Fruit fly (Drosophila melanogaster): ENCODE measurements around the gene bap.
A peak's percentile ranks its signal among the peaks of the same experiment; 100 is the strongest.

Gene bap

DNA sequence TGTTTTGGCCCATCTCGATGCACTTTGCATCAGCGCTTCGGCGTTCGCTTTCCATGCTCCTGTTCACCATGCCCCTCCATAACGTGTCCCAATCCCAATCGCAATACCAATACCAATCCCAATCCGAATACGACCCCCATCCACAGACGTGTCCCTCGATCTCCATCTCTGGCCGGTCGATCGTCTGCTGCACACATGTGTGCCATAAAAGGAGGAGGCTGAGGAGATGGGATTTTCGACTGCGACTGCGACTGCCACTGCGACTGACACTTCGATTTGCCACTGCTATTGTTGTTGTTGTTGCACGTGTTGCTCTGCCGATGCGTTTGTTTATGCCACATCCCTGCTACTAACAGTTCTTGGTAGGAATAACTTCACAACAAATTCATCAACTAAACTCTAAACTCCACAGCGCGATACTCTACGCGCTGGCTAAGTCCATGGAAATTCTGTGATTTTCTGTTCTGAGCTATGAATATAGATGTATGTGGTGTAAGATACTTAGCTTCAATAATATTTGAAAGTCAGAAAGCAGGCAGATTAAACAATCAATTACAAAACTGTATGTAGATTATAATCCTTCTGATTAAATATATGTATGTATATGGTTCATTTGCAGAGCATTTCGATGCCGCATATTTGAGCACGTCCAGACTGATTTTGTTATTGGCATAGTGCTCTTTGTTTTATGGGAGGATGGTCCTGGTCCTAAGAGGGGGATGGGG lies 4.5 kb downstream of the bap start:
- TF ChIP-seq CG2889 (GFP tag; IDR thresholded peaks at IDR 0.05) (no peak), CG3163 (GFP tag; optimal IDR thresholded peaks at IDR 0.05) (no peak), Scr (GFP tag; IDR thresholded peaks at IDR 0.05; ENCODE audit: partially characterized antibody) (no peak), CG16813 (GFP tag; IDR thresholded peaks at IDR 0.05; ENCODE audit: partially characterized antibody) (no peak), yki (optimal IDR thresholded peaks at IDR 0.05) (no peak), bsh (GFP tag; optimal IDR thresholded peaks at IDR 0.05) (peak in 1 of 2 experiments; percentile 8), ap (GFP tag; IDR thresholded peaks at IDR 0.05) (no peak), usp (GFP tag; optimal IDR thresholded peaks at IDR 0.05) (no peak), trh (GFP tag; optimal IDR thresholded peaks at IDR 0.05) (no peak), tin (GFP tag; optimal IDR thresholded peaks at IDR 0.05) (no peak), Tbp (GFP tag; optimal IDR thresholded peaks at IDR 0.05) (no peak), Stat92E (GFP tag; optimal IDR thresholded peaks at IDR 0.05) (no peak), sens (GFP tag) (peak; percentile 53), nau (GFP tag; optimal IDR thresholded peaks at IDR 0.05) (no peak), CG2120 (GFP tag; optimal IDR thresholded peaks at IDR 0.05) (no peak), D19A (tag; optimal IDR thresholded peaks at IDR 0.05) (peak; percentile 98), Dbx (GFP tag; IDR thresholded peaks at IDR 0.05) (no peak), pita (GFP tag; optimal IDR thresholded peaks at IDR 0.05) (no peak), pros (GFP tag; optimal IDR thresholded peaks at IDR 0.05) (no peak), CG10979 (tag; optimal IDR thresholded peaks at IDR 0.05) (peak; percentile 13), ken (GFP tag; IDR thresholded peaks at IDR 0.05) (no peak), CG4360 (GFP tag; IDR thresholded peaks at IDR 0.05) (peak; percentile 78), CG6683 (GFP tag; optimal IDR thresholded peaks at IDR 0.05) (no peak), CG12299 (tag; optimal IDR thresholded peaks at IDR 0.05) (no peak), CG17186 (GFP tag; optimal IDR thresholded peaks at IDR 0.05) (no peak), Abd-B (GFP tag; optimal IDR thresholded peaks at IDR 0.05) (no peak), CG30403 (GFP tag; optimal IDR thresholded peaks at IDR 0.05) (no peak), crp (GFP tag; optimal IDR thresholded peaks at IDR 0.05) (no peak), dmrt11E (tag; optimal IDR thresholded peaks at IDR 0.05) (peak; percentile 34), sr (GFP tag; IDR thresholded peaks at IDR 0.05) (no peak), Dek (tag; optimal IDR thresholded peaks at IDR 0.05) (no peak), PHDP (tag; optimal IDR thresholded peaks at IDR 0.05) (no peak), gfzf (GFP tag; optimal IDR thresholded peaks at IDR 0.05) (no peak), dati (GFP tag; IDR thresholded peaks at IDR 0.05) (no peak), cas (GFP tag; IDR thresholded peaks at IDR 0.05) (no peak), CG10147 (GFP tag; optimal IDR thresholded peaks at IDR 0.05) (no peak), unc-4 (GFP tag; IDR thresholded peaks at IDR 0.05; ENCODE audit: partially characterized antibody) (no peak), CG10209 (GFP tag; optimal IDR thresholded peaks at IDR 0.05) (no peak), Bteb2 (GFP tag; optimal IDR thresholded peaks at IDR 0.05) (no peak), bab2 (GFP tag; optimal IDR thresholded peaks at IDR 0.05) (no peak), sna (GFP tag; IDR thresholded peaks at IDR 0.05; ENCODE audit: partially characterized antibody) (no peak), CG12391 (tag; optimal IDR thresholded peaks at IDR 0.05) (peak; percentile 7), Hr51 (GFP tag; optimal IDR thresholded peaks at IDR 0.05) (no peak), CG3407 (GFP tag; optimal IDR thresholded peaks at IDR 0.05) (no peak), dysf (GFP tag; IDR thresholded peaks at IDR 0.05) (no peak), CG12236 (GFP tag; optimal IDR thresholded peaks at IDR 0.05) (no peak), grau (tag; optimal IDR thresholded peaks at IDR 0.05) (no peak), Poxn (GFP tag; IDR thresholded peaks at IDR 0.05) (no peak), CG8924 (tag; optimal IDR thresholded peaks at IDR 0.05) (no peak), CG3065 (GFP tag; optimal IDR thresholded peaks at IDR 0.05) (no peak)
